Worm (Caenorhabditis elegans): ENCODE results near the gene prp-38.

prp-38 gene

ce11 chrV:10801154-10801553, 4.7 kb downstream of the prp-38 start, which contains the start of gene D1054.18 (continued):
- TF ChIP-seq nhr-237 (tag; optimal IDR thresholded peaks at IDR 0.05) (no peak), C04F5.9 (tag; optimal IDR thresholded peaks at IDR 0.05) (no peak), Y116A8C.19 (tag; optimal IDR thresholded peaks at IDR 0.05; ENCODE audit: borderline replicate concordance) (no peak), isw-1 (GFP tag; IDR thresholded peaks at IDR 0.05) (no peak), pqm-1 (tag; optimal IDR thresholded peaks at IDR 0.05) (peak; percentile 59), grh-1 (GFP tag; IDR thresholded peaks at IDR 0.05) (no peak), unc-62 (GFP tag; optimal IDR thresholded peaks at IDR 0.05) (no peak), ces-1 (GFP tag; optimal IDR thresholded peaks at IDR 0.05) (no peak), egl-27 (tag; optimal IDR thresholded peaks at IDR 0.05) (no peak), nhr-90 (tag; optimal IDR thresholded peaks at IDR 0.05; ENCODE audit: poor library complexity) (peak; percentile 12), nhr-19 (GFP tag; conservative IDR thresholded peaks at IDR 0.05) (no peak)

- TF ChIP-seq mab-9 (GFP tag; IDR thresholded peaks at IDR 0.05): no peak
- TF ChIP-seq nhr-90 (tag; optimal IDR thresholded peaks at IDR 0.05; ENCODE audit: poor library complexity): no peak
- no peak for TF ChIP-seq egl-13 (tag; optimal IDR thresholded peaks at IDR 0.05)
- no peak for TF ChIP-seq skn-1 (tag; optimal IDR thresholded peaks at IDR 0.05)
- TF ChIP-seq F16B12.6 (tag; optimal IDR thresholded peaks at IDR 0.05): no peak
- TF ChIP-seq ztf-4 (tag; optimal IDR thresholded peaks at IDR 0.05): no peak
- TF ChIP-seq pag-3 (tag; optimal IDR thresholded peaks at IDR 0.05; ENCODE audit: borderline replicate concordance, insufficient read depth): no peak
- no peak for TF ChIP-seq egl-27 (tag; optimal IDR thresholded peaks at IDR 0.05)
Observed at ce11 chrV:10798090-10798489, 7.7 kb downstream of the prp-38 start, which contains the start of gene srh-184. srh-184 (minus strand) TSS chrV:10798190.

DNA sequence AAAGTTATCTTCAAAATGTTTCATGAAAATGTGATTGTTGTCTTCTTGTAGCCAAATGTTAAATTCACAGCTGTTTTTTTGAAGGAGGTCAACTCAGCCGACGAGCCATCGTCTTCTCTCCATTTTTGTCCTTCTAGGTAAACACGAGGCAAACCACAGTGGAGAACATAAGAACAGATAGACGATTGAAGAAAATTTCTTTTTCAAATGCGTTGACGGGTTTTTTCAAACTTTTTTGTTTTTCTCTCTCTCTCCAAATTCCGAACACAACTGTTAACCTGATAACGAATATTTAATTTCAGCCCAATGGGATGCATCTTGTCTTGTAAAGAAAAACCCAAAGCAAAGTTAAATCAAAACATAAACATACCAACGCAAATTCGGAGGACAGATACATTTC, 10.3 kb downstream of the prp-38 start, which contains the start of gene D1054.19:
TSS of gene D1054.19 (plus strand) at position 301 of the 400 bp plus-strand sequence.
- TF ChIP-seq ama-1 (optimal IDR thresholded peaks at IDR 0.05) (no peak), nhr-77 (tag; optimal IDR thresholded peaks at IDR 0.05) (no peak), nhr-85 (tag) (no peak), lin-35 (GFP tag; optimal IDR thresholded peaks at IDR 0.05) (no peak), fos-1 (tag; optimal IDR thresholded peaks at IDR 0.05) (no peak), unc-86 (tag; optimal IDR thresholded peaks at IDR 0.05) (no peak), unc-98 (GFP tag; IDR thresholded peaks at IDR 0.05) (no peak)

DNA sequence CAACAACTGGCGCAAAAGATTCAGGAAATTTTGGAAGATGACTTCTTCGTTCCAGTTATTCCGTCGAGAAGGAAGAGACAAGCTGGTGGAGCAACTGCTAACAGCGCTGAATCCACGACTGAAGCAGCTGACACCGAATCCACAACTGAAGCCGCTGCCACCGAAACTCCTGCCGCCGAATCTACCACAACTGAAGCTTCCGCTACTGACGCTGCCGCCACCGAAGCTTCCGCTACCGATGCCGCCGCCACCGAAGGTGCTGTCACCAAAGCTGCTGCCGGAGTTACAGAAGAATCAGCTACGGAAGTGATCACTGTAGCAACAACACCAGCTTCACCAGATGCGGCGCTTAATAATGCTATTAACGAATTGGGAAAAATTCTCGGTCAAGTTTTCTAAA, 11.4 kb downstream of the prp-38 start:
- TF ChIP-seq egl-27 (tag; optimal IDR thresholded peaks at IDR 0.05) (no peak), lin-14 (GFP tag; optimal IDR thresholded peaks at IDR 0.05) (no peak), aha-1 (tag; optimal IDR thresholded peaks at IDR 0.05) (no peak), hlh-4 (tag; optimal IDR thresholded peaks at IDR 0.05) (no peak), dsc-1 (tag; optimal IDR thresholded peaks at IDR 0.05) (no peak), grh-1 (GFP tag; IDR thresholded peaks at IDR 0.05) (no peak), fkh-4 (tag; optimal IDR thresholded peaks at IDR 0.05; ENCODE audit: borderline replicate concordance) (no peak), lin-35 (GFP tag; optimal IDR thresholded peaks at IDR 0.05) (no peak), snu-23 (GFP tag; optimal IDR thresholded peaks at IDR 0.05) (no peak), elt-3 (tag; optimal IDR thresholded peaks at IDR 0.05) (no peak), aly-2 (tag; optimal IDR thresholded peaks at IDR 0.05) (no peak), dpl-1 (GFP tag; optimal IDR thresholded peaks at IDR 0.05) (no peak), vab-15 (tag; optimal IDR thresholded peaks at IDR 0.05) (no peak), nhr-84 (tag; optimal IDR thresholded peaks at IDR 0.05) (no peak)

DNA sequence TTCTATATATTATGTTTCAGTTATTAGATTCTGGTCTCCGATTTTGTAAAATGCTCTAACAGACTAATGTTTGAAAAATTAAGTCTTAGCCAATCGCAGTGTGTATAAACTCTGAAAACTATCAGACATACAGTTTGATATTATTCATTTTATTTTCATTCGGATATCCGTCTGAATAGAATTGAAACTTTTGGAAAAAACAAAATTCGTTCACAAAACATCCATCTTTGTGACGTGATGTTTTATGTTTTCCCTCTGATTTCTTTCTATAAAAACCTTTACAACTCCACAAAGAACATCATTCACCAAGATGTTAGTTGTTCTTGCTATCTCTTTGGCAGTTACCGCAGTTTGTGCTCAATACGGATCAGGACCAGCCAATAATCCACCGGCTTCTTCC, 12.3 kb downstream of the prp-38 start, which contains the start of gene ule-3:
TSS of gene ule-3 (plus strand) at position 301 of the 400 bp plus-strand sequence.
- TF ChIP-seq lin-14 (GFP tag; optimal IDR thresholded peaks at IDR 0.05) (no peak), rnt-1 (tag; optimal IDR thresholded peaks at IDR 0.05) (no peak), ceh-8 (GFP tag; optimal IDR thresholded peaks at IDR 0.05) (no peak), lir-3 (tag; optimal IDR thresholded peaks at IDR 0.05; ENCODE audit: poor library complexity) (no peak), nhr-71 (tag; optimal IDR thresholded peaks at IDR 0.05) (no peak), mef-2 (tag; optimal IDR thresholded peaks at IDR 0.05) (no peak), mdl-1 (tag; optimal IDR thresholded peaks at IDR 0.05) (no peak), sox-4 (tag; optimal IDR thresholded peaks at IDR 0.05) (no peak), zag-1 (tag; optimal IDR thresholded peaks at IDR 0.05) (no peak), mep-1 (tag; optimal IDR thresholded peaks at IDR 0.05) (no peak), nhr-84 (tag; optimal IDR thresholded peaks at IDR 0.05) (no peak)
